Fruit fly (Drosophila melanogaster): ENCODE results near the gene Pgant7.
A peak's percentile ranks its signal among the peaks of the same experiment; 100 is the strongest.

DNA sequence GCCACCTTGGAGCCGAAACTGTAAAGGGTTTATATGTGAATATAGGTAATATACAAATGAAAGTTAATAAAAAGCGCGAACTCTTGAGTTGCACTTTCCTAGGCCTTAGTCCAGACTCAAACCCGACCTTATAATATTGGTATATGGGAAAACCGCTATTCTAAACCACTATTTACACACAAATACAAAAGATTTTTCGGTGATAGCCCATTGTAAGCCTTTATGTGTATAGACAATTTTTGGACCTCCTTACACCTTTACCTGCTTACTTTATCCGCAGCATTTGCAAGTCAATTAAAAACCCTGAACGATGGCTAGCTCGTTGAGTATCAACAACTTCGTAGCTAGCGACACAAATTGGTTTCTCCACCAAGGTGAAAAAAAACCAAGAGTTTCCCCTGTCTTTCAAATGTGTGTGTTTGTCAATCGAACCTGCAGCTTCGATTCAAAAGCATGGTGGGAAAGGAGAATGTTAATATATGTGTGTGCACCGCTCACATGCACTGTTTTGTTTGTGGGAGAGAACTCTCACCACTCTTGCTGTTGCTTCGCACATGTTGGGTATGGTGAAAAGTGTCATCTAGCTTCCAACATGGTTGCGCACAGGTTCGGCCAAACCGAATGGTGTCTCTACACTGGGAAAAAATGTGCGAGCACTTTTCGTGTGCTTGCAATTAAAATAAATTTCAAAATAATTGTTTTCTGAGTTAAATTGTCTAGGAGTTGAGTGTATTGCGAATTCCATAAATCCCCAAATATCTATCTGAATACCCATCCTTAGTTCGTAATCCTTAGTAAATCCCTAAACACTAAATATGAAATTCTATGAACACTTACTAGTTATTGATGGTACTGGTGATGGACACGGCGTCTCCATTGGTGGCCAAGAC, 7.1 kb upstream of the Pgant7 start:
- TF ChIP-seq rn (GFP tag; IDR thresholded peaks at IDR 0.05) = peak; percentile 70; the same call in 1 of the 2 replicates
- peak; percentile 85 for TF ChIP-seq CG12605 (GFP tag; IDR thresholded peaks at IDR 0.05)
- no peak for TF ChIP-seq CG10348 (GFP tag; IDR thresholded peaks at IDR 0.05)
- peak; percentile 57 for TF ChIP-seq CG9948 (tag; optimal IDR thresholded peaks at IDR 0.05)
- TF ChIP-seq CG32121 (GFP tag; IDR thresholded peaks at IDR 0.05) = peak; percentile 82
- peak; percentile 17 for TF ChIP-seq D1 (tag; optimal IDR thresholded peaks at IDR 0.05)
- TF ChIP-seq Ets98B (GFP tag; IDR thresholded peaks at IDR 0.05) = peak; percentile 86
- TF ChIP-seq CG17806 (tag; optimal IDR thresholded peaks at IDR 0.05) = peak; percentile 65
- peak; percentile 30 for TF ChIP-seq gl (tag; optimal IDR thresholded peaks at IDR 0.05)
- peak; percentile 83 for TF ChIP-seq fd96Ca (GFP tag; IDR thresholded peaks at IDR 0.05)
